Fruit fly (Drosophila melanogaster) whole organism, wandering third instar larva: ENCODE data around the gene Vha16-5.

Source experiments
- Mio ChIP-seq: sonication (Bioruptor generic); optimal IDR thresholded peaks from 2 replicates; lab custom pipeline; 2016; ENCODE audit warnings: missing biosample characterization, missing genetic modification characterization
- Myc ChIP-seq: fragments of >200 bp; optimal IDR thresholded peaks from 2 replicates; lab custom pipeline; 2017
- h ChIP-seq: fragments of 200-800 bp; sonication (Bioruptor generic); optimal IDR thresholded peaks from 3 replicates; lab custom pipeline; 2016; ENCODE audit warnings: missing biosample characterization, mild to moderate bottlenecking, missing genetic modification characterization
- psq ChIP-seq: fragments of 200-800 bp; sonication (Bioruptor generic); optimal IDR thresholded peaks from 3 replicates; lab custom pipeline; 2017; ENCODE audit warnings: missing biosample characterization, mild to moderate bottlenecking, missing genetic modification characterization, moderate library complexity

DNA sequence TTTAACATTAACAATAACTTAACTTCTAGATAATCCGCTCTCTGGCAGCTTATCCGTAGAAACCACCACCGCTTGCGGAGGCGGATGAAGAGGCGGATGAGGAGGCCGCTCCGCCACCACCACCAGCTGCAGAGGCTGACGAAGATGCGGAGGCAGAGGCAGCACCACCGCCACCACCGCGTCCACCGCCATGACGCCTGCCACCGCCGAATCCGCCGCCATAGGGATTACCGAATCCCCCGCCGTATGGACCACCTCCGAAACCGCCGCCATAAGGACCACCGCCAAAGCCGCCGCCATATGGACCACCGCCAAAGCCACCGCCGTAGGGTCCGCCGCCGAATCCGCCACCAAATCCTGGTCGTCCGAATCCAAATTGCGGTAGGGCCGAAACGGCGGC lies 48.1 kb downstream of the Vha16-5 start:
- no peak for TF ChIP-seq h
- TF ChIP-seq Mio (GFP tag; lab: Kevin White, UChicago) = no peak
- TF ChIP-seq Myc = no peak
- no peak for TF ChIP-seq psq (GFP tag; lab: Kevin White, UChicago)
